Fruit fly (Drosophila melanogaster): ENCODE data around the gene inaF-D.
A peak's percentile ranks its signal among the peaks of the same experiment; 100 is the strongest.

The inaF-D gene

DNA sequence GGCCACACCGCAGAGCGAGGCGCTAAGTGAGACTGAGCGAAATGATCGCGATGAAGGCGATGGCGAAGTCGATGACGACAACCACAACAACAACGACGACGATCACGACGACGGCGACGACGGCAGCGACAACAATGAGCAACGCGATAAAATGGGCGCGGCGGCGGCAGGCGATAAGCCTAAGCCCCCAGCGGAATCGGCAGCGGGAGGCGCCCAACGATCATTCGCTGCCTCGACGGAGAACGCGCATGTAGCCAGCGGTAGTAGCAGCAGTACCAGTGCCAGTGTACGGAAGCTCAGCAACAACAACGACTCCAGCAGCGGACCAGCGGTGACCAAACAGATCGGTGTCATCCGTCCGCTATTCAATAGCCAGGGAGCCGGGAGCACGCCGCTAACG, 45.4 kb downstream of the inaF-D start (continued):
- TF ChIP-seq kni (GFP tag; optimal IDR thresholded peaks at IDR 0.05) (no peak), lab (GFP tag; optimal IDR thresholded peaks at IDR 0.05) (peak; percentile 59), lola (GFP tag; optimal IDR thresholded peaks at IDR 0.05) (no peak), tup (GFP tag; optimal IDR thresholded peaks at IDR 0.05) (no peak), chm (GFP tag; IDR thresholded peaks at IDR 0.05) (peak; percentile 16; the same call in 1 of the 2 replicates), bowl (GFP tag; IDR thresholded peaks at IDR 0.05) (no peak), CG4360 (GFP tag; IDR thresholded peaks at IDR 0.05) (peak; percentile 51; the same call in 1 of the 2 replicates), corto (GFP tag; optimal IDR thresholded peaks at IDR 0.05) (no peak), Dfd (GFP tag; optimal IDR thresholded peaks at IDR 0.05) (no peak), Fer3 (tag; optimal IDR thresholded peaks at IDR 0.05) (no peak), CG6765 (GFP tag; optimal IDR thresholded peaks at IDR 0.05) (no peak), Awh (GFP tag; IDR thresholded peaks at IDR 0.05) (no peak), Hmr (GFP tag; optimal IDR thresholded peaks at IDR 0.05) (peak; percentile 19), cg (GFP tag; optimal IDR thresholded peaks at IDR 0.05) (no peak), ato (GFP tag; IDR thresholded peaks at IDR 0.05; ENCODE audit: partially characterized antibody) (no peak), stwl (tag; optimal IDR thresholded peaks at IDR 0.05) (no peak), CG8359 (GFP tag; optimal IDR thresholded peaks at IDR 0.05; ENCODE audit: borderline replicate concordance) (no peak), knrl (GFP tag; IDR thresholded peaks at IDR 0.05; ENCODE audit: partially characterized antibody) (no peak), lov (optimal IDR thresholded peaks at IDR 0.05) (no peak), lov (GFP tag; IDR thresholded peaks at IDR 0.05) (no peak), nerfin-2 (GFP tag; IDR thresholded peaks at IDR 0.05; ENCODE audit: partially characterized antibody) (no peak), odd (GFP tag; optimal IDR thresholded peaks at IDR 0.05) (no peak), Bdp1 (GFP tag; optimal IDR thresholded peaks at IDR 0.05) (no peak), CG4404 (GFP tag; IDR thresholded peaks at IDR 0.05) (no peak), mirr (GFP tag; optimal IDR thresholded peaks at IDR 0.05) (peak; percentile 39), ftz-f1 (GFP tag; optimal IDR thresholded peaks at IDR 0.05) (peak; percentile 28), caup (GFP tag; optimal IDR thresholded peaks at IDR 0.05; ENCODE audit: severe bottlenecking) (peak; percentile 6), H2.0 (GFP tag; IDR thresholded peaks at IDR 0.05) (no peak), Lim3 (GFP tag; IDR thresholded peaks at IDR 0.05) (no peak), GATAe (GFP tag; conservative IDR thresholded peaks at IDR 0.05) (peak; percentile 54), Jarid2 (GFP tag; optimal IDR thresholded peaks at IDR 0.05) (peak; percentile 17), Scr (GFP tag; IDR thresholded peaks at IDR 0.05; ENCODE audit: partially characterized antibody) (no peak), Gsc (GFP tag; IDR thresholded peaks at IDR 0.05) (no peak), h (optimal IDR thresholded peaks at IDR 0.05) (no peak), pros (GFP tag; optimal IDR thresholded peaks at IDR 0.05) (no peak), sens (GFP tag) (peak; percentile 18), lbe (GFP tag; optimal IDR thresholded peaks at IDR 0.05) (no peak), CG13296 (GFP tag; optimal IDR thresholded peaks at IDR 0.05) (no peak), Drgx (GFP tag; IDR thresholded peaks at IDR 0.05) (peak; percentile 35; the same call in 1 of the 2 replicates), CG5953 (GFP tag; IDR thresholded peaks at IDR 0.05) (no peak)

Data from whole organism, embryonic.